Fruit fly (Drosophila melanogaster): ENCODE data around the gene orion.

The orion gene

DNA sequence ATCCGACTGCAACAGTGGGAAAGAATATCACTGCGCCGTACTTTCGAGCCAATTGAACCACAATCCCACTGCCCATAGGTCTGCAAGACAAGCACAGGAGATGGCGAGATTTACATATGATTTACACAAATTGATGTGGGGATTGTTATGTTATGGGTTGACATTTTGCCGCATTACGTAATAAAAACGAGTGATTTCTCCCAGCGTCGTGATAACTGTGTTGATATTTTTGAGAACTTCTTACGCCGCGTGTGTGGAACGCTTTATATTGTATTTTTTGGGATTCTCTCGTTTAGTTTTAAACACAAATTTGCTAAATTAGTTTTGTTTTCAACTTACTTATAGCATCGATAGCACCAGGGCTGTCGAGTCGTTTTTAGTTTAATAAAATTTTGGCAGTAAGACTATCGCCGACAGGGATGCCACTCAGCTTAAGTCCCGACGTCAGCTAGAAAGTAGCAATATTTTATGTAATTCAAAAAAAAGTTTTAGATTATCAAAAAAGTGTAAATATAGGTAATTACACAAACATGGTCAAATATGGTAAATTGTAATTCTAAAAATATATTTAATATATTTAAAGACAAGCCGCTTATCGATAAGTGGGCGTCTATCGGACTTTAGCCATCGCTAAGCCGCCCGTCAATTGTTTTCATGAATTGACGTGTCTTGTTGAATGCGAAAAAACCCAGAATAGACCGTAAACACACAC is 53.1 kb downstream of the orion start, which contains the start of the genes CG45089, ND-MNLL and p115:
Gene CG45089 (minus strand): TSS at position 388 of the 712 bp plus-strand sequence.
Gene ND-MNLL (minus strand): TSS at position 388 of the 712 bp plus-strand sequence.
Gene p115 (plus strand): TSS at position 621 of the 712 bp plus-strand sequence.
- no peak for TF ChIP-seq brk (GFP tag; optimal IDR thresholded peaks at IDR 0.05)
- no peak for TF ChIP-seq CrebA (GFP tag; optimal IDR thresholded peaks at IDR 0.05; ENCODE audit: borderline replicate concordance)
- peak; percentile 68 for TF ChIP-seq Myc (optimal IDR thresholded peaks at IDR 0.05)
- peak; percentile 44 for TF ChIP-seq sv (GFP tag; optimal IDR thresholded peaks at IDR 0.05)
- TF ChIP-seq dl (GFP tag; optimal IDR thresholded peaks at IDR 0.05; ENCODE audit: insufficient read depth in 1 of 2, partially characterized antibody in 2 of 2) = no peak
- TF ChIP-seq sage (GFP tag; optimal IDR thresholded peaks at IDR 0.05) = peak; percentile 54
- peak; percentile 30 for TF ChIP-seq ey (GFP tag; optimal IDR thresholded peaks at IDR 0.05)
- no peak for TF ChIP-seq jim (GFP tag; optimal IDR thresholded peaks at IDR 0.05)
- TF ChIP-seq pan (optimal IDR thresholded peaks at IDR 0.05) = no peak
- TF ChIP-seq GATAd (GFP tag; optimal IDR thresholded peaks at IDR 0.05) = peak; percentile 37
- peak; percentile 33 for TF ChIP-seq Jra (GFP tag; optimal IDR thresholded peaks at IDR 0.05)
- TF ChIP-seq rgr (GFP tag; optimal IDR thresholded peaks at IDR 0.05) = peak; percentile 70
- TF ChIP-seq usp (GFP tag; optimal IDR thresholded peaks at IDR 0.05) = no peak
- TF ChIP-seq woc (GFP tag; optimal IDR thresholded peaks at IDR 0.05) = peak; percentile 61
- TF ChIP-seq dsf (GFP tag; optimal IDR thresholded peaks at IDR 0.05; ENCODE audit: borderline replicate concordance) = peak; percentile 32
- TF ChIP-seq Hr78 (GFP tag; optimal IDR thresholded peaks at IDR 0.05) = no peak
- TF ChIP-seq Dif (GFP tag; optimal IDR thresholded peaks at IDR 0.05; ENCODE audit: partially characterized antibody) = no peak
- TF ChIP-seq lola (GFP tag; optimal IDR thresholded peaks at IDR 0.05) = no peak
- peak; percentile 78 for TF ChIP-seq HLH106 (tag; optimal IDR thresholded peaks at IDR 0.05)
- peak; percentile 59 for TF ChIP-seq Sp1 (GFP tag; optimal IDR thresholded peaks at IDR 0.05)
- peak; percentile 40 for TF ChIP-seq br (GFP tag; optimal IDR thresholded peaks at IDR 0.05)
- peak; percentile 55 for TF ChIP-seq psq (GFP tag; optimal IDR thresholded peaks at IDR 0.05)
- TF ChIP-seq tai (GFP tag; optimal IDR thresholded peaks at IDR 0.05) = no peak
- peak; percentile 79 for TF ChIP-seq Hnf4 (GFP tag; optimal IDR thresholded peaks at IDR 0.05)
- TF ChIP-seq h (GFP tag; optimal IDR thresholded peaks at IDR 0.05) = peak; percentile 69
- TF ChIP-seq Abd-B (GFP tag; optimal IDR thresholded peaks at IDR 0.05) = no peak
- no peak for TF ChIP-seq Rel (GFP tag; optimal IDR thresholded peaks at IDR 0.05)
- TF ChIP-seq Rel (tag; optimal IDR thresholded peaks at IDR 0.05) = peak; percentile 21
- peak; percentile 59 for TF ChIP-seq fru (GFP tag; optimal IDR thresholded peaks at IDR 0.05)
- no peak for TF ChIP-seq CG32264 (GFP tag; optimal IDR thresholded peaks at IDR 0.05)
- TF ChIP-seq foxo (GFP tag; optimal IDR thresholded peaks at IDR 0.05) = peak in 1 of 2 experiments; percentile 79
- peak; percentile 50 for TF ChIP-seq CG9705 (GFP tag; optimal IDR thresholded peaks at IDR 0.05)
- TF ChIP-seq Mio (GFP tag; optimal IDR thresholded peaks at IDR 0.05) = no peak
- TF ChIP-seq Dfd (GFP tag; optimal IDR thresholded peaks at IDR 0.05) = no peak
- no peak for TF ChIP-seq Vsx2 (GFP tag; optimal IDR thresholded peaks at IDR 0.05; ENCODE audit: partially characterized antibody)
- peak; percentile 9 for TF ChIP-seq dmrt93B (GFP tag; optimal IDR thresholded peaks at IDR 0.05)
- TF ChIP-seq OdsH (GFP tag; optimal IDR thresholded peaks at IDR 0.05) = peak; percentile 50
- no peak for TF ChIP-seq N (GFP tag; optimal IDR thresholded peaks at IDR 0.05)
- peak; percentile 31 for TF ChIP-seq Hr83 (GFP tag; optimal IDR thresholded peaks at IDR 0.05; ENCODE audit: poor library complexity, severe bottlenecking)

dm6 chrX:7892539-7892899 is 54.2 kb downstream of the orion start:
- TF ChIP-seq sv (GFP tag; optimal IDR thresholded peaks at IDR 0.05) = no peak
- TF ChIP-seq Sp1 (GFP tag; optimal IDR thresholded peaks at IDR 0.05) = peak; percentile 62
- TF ChIP-seq Hnf4 (GFP tag; optimal IDR thresholded peaks at IDR 0.05) = peak; percentile 38
- TF ChIP-seq Jra (GFP tag; optimal IDR thresholded peaks at IDR 0.05) = no peak
- TF ChIP-seq OdsH (GFP tag; optimal IDR thresholded peaks at IDR 0.05) = peak; percentile 52
- TF ChIP-seq ey (GFP tag; optimal IDR thresholded peaks at IDR 0.05) = peak; percentile 63
- TF ChIP-seq h (GFP tag; optimal IDR thresholded peaks at IDR 0.05) = peak; percentile 59
- peak; percentile 68 for TF ChIP-seq fru (GFP tag; optimal IDR thresholded peaks at IDR 0.05)
- no peak for TF ChIP-seq Hr83 (GFP tag; optimal IDR thresholded peaks at IDR 0.05; ENCODE audit: poor library complexity, severe bottlenecking)
- no peak for TF ChIP-seq Dif (GFP tag; optimal IDR thresholded peaks at IDR 0.05; ENCODE audit: partially characterized antibody)
- TF ChIP-seq dmrt93B (GFP tag; optimal IDR thresholded peaks at IDR 0.05) = peak; percentile 17
- peak in 1 of 2 experiments; percentile 71 for TF ChIP-seq foxo (GFP tag; optimal IDR thresholded peaks at IDR 0.05)
- TF ChIP-seq rgr (GFP tag; optimal IDR thresholded peaks at IDR 0.05) = peak; percentile 62
- TF ChIP-seq br (GFP tag; optimal IDR thresholded peaks at IDR 0.05) = peak; percentile 39
- no peak for TF ChIP-seq tai (GFP tag; optimal IDR thresholded peaks at IDR 0.05)
- TF ChIP-seq HLH106 (tag; optimal IDR thresholded peaks at IDR 0.05) = peak; percentile 58
- TF ChIP-seq psq (GFP tag; optimal IDR thresholded peaks at IDR 0.05) = peak; percentile 12
- no peak for TF ChIP-seq woc (GFP tag; optimal IDR thresholded peaks at IDR 0.05)

Measured in whole organism, wandering third instar larva.